Fruit fly (Drosophila melanogaster) whole organism, wandering third instar larva: ENCODE data around the gene CG31249.

ENCODE experiments used
- Abd-B ChIP-seq: fragments of >200 bp; optimal IDR thresholded peaks from 2 replicates; lab custom pipeline; 2017; ENCODE audit warnings: missing biosample characterization, missing genetic modification characterization
- CG9705 ChIP-seq: fragments of 200-800 bp; sonication (Bioruptor generic); optimal IDR thresholded peaks from 2 replicates; lab custom pipeline; 2018; ENCODE audit warnings: missing biosample characterization, mild to moderate bottlenecking, missing genetic modification characterization
- CrebA ChIP-seq: fragments of 200-800 bp; sonication (Bioruptor generic); optimal IDR thresholded peaks from 2 replicates; lab custom pipeline; 2016; ENCODE audit warnings: missing biosample characterization, mild to moderate bottlenecking, missing genetic modification characterization, borderline replicate concordance
- Dfd ChIP-seq: fragments of >200 bp; optimal IDR thresholded peaks from 2 replicates; lab custom pipeline; 2017; ENCODE audit warnings: missing biosample characterization, missing genetic modification characterization
- Dif ChIP-seq: fragments of 200-275, 200-300 bp; sonication (Bioruptor generic); optimal IDR thresholded peaks from 2 replicates; lab custom pipeline; 2018; ENCODE audit warnings: missing biosample characterization, missing genetic modification characterization; ENCODE audit not compliant: partially characterized antibody
- GATAd ChIP-seq: sonication (Bioruptor generic); optimal IDR thresholded peaks from 2 replicates; lab custom pipeline; 2016; ENCODE audit warnings: missing biosample characterization, missing genetic modification characterization
- HLH106 ChIP-seq: fragments of 200-800 bp; optimal IDR thresholded peaks from 3 replicates; lab custom pipeline; 2019; ENCODE audit warnings: missing biosample characterization, mild to moderate bottlenecking, missing genetic modification characterization, moderate library complexity
- Hnf4 ChIP-seq: fragments of 200-800 bp; sonication (Bioruptor generic); optimal IDR thresholded peaks from 2 replicates; lab custom pipeline; 2016; ENCODE audit warnings: missing biosample characterization, mild to moderate bottlenecking, missing genetic modification characterization
- Hr78 ChIP-seq: fragments of >200 bp; optimal IDR thresholded peaks from 2 replicates; lab custom pipeline; 2017; ENCODE audit warnings: missing biosample characterization, missing genetic modification characterization
- Hr83 ChIP-seq: fragments of 200-300 bp; sonication (Bioruptor generic); optimal IDR thresholded peaks from 2 replicates; lab custom pipeline; 2016; ENCODE audit warnings: missing biosample characterization, mild to moderate bottlenecking, missing genetic modification characterization, moderate library complexity; ENCODE audit not compliant: poor library complexity, severe bottlenecking
- Jra ChIP-seq: sonication (Bioruptor generic); optimal IDR thresholded peaks from 2 replicates; lab custom pipeline; 2016; ENCODE audit warnings: missing biosample characterization, missing genetic modification characterization
- Mio ChIP-seq: sonication (Bioruptor generic); optimal IDR thresholded peaks from 2 replicates; lab custom pipeline; 2016; ENCODE audit warnings: missing biosample characterization, missing genetic modification characterization
- N ChIP-seq: fragments of >200 bp; optimal IDR thresholded peaks from 2 replicates; lab custom pipeline; 2018; ENCODE audit warnings: missing biosample characterization, missing external identifiers, missing genetic modification characterization
- OdsH ChIP-seq: fragments of 200-800 bp; sonication (Bioruptor generic); optimal IDR thresholded peaks from 2 replicates; lab custom pipeline; 2016; ENCODE audit warnings: missing biosample characterization, mild to moderate bottlenecking, missing genetic modification characterization
- Rel ChIP-seq, 2 experiments: fragments of 200-800 bp; sonication (Bioruptor generic) in 1 of 2; optimal IDR thresholded peaks; 2 replicates in 1 of 2; 3 replicates in 1 of 2; lab custom pipeline; 2016 to 2019; ENCODE audit warnings: mild to moderate bottlenecking in 2 of 2, missing biosample characterization in 2 of 2, missing genetic modification characterization in 2 of 2, moderate library complexity in 1 of 2
- Sp1 ChIP-seq: fragments of 200-800 bp; sonication (Bioruptor generic); optimal IDR thresholded peaks from 3 replicates; lab custom pipeline; 2019; ENCODE audit warnings: missing biosample characterization, mild to moderate bottlenecking, missing genetic modification characterization, moderate library complexity
- Vsx2 ChIP-seq: fragments of 200-300, 225-300 bp; sonication (Bioruptor generic); optimal IDR thresholded peaks from 2 replicates; lab custom pipeline; 2018; ENCODE audit warnings: missing biosample characterization, missing genetic modification characterization; ENCODE audit not compliant: partially characterized antibody
- br ChIP-seq: fragments of 200-800 bp; sonication (Bioruptor generic); optimal IDR thresholded peaks from 2 replicates; lab custom pipeline; 2016; ENCODE audit warnings: missing biosample characterization, missing genetic modification characterization
- brk ChIP-seq: fragments of 200-800 bp; sonication (Bioruptor generic); optimal IDR thresholded peaks from 2 replicates; lab custom pipeline; 2016; ENCODE audit warnings: missing biosample characterization, mild to moderate bottlenecking, missing genetic modification characterization
- dl ChIP-seq, 2 experiments: fragments of 175-275, 200-275 bp in 1 of 2; fragments of 200-275 bp in 1 of 2; sonication (Bioruptor generic); optimal IDR thresholded peaks; lab custom pipeline; 2018; ENCODE audit warnings: mild to moderate bottlenecking in 2 of 2, missing biosample characterization in 2 of 2, missing genetic modification characterization in 2 of 2, moderate library complexity in 2 of 2; ENCODE audit not compliant: partially characterized antibody in 2 of 2, insufficient read depth in 1 of 2
- ey ChIP-seq: fragments of 200-800 bp; sonication (Bioruptor generic); optimal IDR thresholded peaks from 2 replicates; lab custom pipeline; 2016; ENCODE audit warnings: missing biosample characterization, missing genetic modification characterization
- foxo ChIP-seq, 2 experiments: fragments of 200-800 bp; sonication (Bioruptor generic); optimal IDR thresholded peaks; 2 replicates in 1 of 2; 3 replicates in 1 of 2; lab custom pipeline; 2016 to 2017; ENCODE audit warnings: missing biosample characterization in 2 of 2, missing genetic modification characterization in 2 of 2
- fru ChIP-seq: fragments of 200-800 bp; sonication (Bioruptor generic); optimal IDR thresholded peaks from 3 replicates; lab custom pipeline; 2016; ENCODE audit warnings: missing biosample characterization, mild to moderate bottlenecking, missing genetic modification characterization
- h ChIP-seq: fragments of 200-800 bp; sonication (Bioruptor generic); optimal IDR thresholded peaks from 3 replicates; lab custom pipeline; 2016; ENCODE audit warnings: missing biosample characterization, mild to moderate bottlenecking, missing genetic modification characterization
- jim ChIP-seq: fragments of 175-275, 200-325 bp; sonication (Bioruptor generic); optimal IDR thresholded peaks from 2 replicates; lab custom pipeline; 2016; ENCODE audit warnings: missing biosample characterization, mild to moderate bottlenecking, missing genetic modification characterization
- lola ChIP-seq: fragments of >200 bp; optimal IDR thresholded peaks from 2 replicates; lab custom pipeline; 2017; ENCODE audit warnings: missing biosample characterization, missing genetic modification characterization
- pan ChIP-seq: fragments of >200 bp; optimal IDR thresholded peaks from 2 replicates; lab custom pipeline; 2017
- psq ChIP-seq: fragments of 200-800 bp; sonication (Bioruptor generic); optimal IDR thresholded peaks from 3 replicates; lab custom pipeline; 2017; ENCODE audit warnings: missing biosample characterization, mild to moderate bottlenecking, missing genetic modification characterization, moderate library complexity
- sv ChIP-seq: fragments of 200-800 bp; sonication (Bioruptor generic); optimal IDR thresholded peaks from 3 replicates; lab custom pipeline; 2016; ENCODE audit warnings: missing biosample characterization, missing genetic modification characterization
- tai ChIP-seq: sonication (Bioruptor generic); optimal IDR thresholded peaks from 2 replicates; lab custom pipeline; 2016; ENCODE audit warnings: missing biosample characterization, missing genetic modification characterization
- usp ChIP-seq: fragments of >200 bp; optimal IDR thresholded peaks from 2 replicates; lab custom pipeline; 2017; ENCODE audit warnings: missing biosample characterization, missing genetic modification characterization
- woc ChIP-seq: sonication (Bioruptor generic); optimal IDR thresholded peaks from 2 replicates; lab custom pipeline; 2016; ENCODE audit warnings: missing biosample characterization, mild to moderate bottlenecking, missing genetic modification characterization

The CG31249 gene

DNA sequence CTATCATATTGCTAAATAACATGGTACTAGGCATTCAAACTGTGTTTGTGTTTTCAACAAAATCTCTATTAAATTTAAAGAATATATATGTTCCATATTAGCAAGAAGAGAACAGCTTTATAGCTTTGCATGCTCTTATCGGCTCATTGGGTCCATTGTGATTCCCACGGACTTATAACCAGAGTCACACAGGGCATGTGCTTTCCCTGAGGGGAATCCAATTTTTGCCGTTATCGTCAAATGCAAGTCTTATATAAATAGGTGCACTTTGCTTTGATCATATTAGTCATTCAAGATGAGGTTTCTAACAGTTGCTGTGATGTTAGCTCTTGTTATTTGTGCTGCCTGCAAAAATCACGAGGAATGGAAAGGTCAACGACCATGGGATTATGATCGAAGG lies 19.6 kb downstream of the CG31249 start, which contains the start of gene CG45045:
CG45045 (plus strand) TSS at position 294 of the 400 bp plus-strand sequence.
- TF ChIP-seq Hr83 (GFP tag; lab: Kevin White, UChicago) (no peak), Vsx2 (GFP tag; lab: Kevin White, UChicago) (no peak), OdsH (GFP tag; lab: Kevin White, UChicago) (no peak), Rel (GFP tag; optimal IDR thresholded peaks at IDR 0.05; lab: Kevin White, UChicago) (no peak), Rel (tag; optimal IDR thresholded peaks at IDR 0.05; lab: Kevin White, UChicago) (peak; percentile 100), brk (no peak), Abd-B (GFP tag; lab: Kevin White, UChicago) (no peak), sv (GFP tag; lab: Kevin White, UChicago) (no peak), Hnf4 (peak; percentile 11), CrebA (GFP tag; lab: Kevin White, UChicago) (no peak), Mio (GFP tag; lab: Kevin White, UChicago) (no peak), br (GFP tag; lab: Kevin White, UChicago) (no peak)

DNA sequence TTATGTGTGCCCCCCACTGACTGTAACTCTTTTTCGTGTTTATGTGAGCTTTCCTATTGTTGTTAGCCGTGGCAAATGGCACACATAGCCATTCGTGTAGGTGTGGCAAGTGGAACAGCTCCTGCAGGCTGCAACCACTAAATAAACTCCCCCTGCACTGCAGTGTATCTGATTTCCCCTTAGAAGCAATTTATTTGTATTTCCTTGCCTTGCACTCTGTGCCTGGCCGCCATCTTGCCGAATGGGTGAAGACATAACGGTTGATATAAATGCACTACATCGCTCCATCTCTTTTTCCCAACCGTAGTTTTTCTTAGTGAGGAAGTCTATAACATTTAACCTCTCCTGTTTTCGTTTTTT lies 20.1 kb downstream of the CG31249 start:
- no peak for TF ChIP-seq h
- TF ChIP-seq Dfd = no peak
- TF ChIP-seq usp (GFP tag; lab: Kevin White, UChicago) = no peak
- TF ChIP-seq br (GFP tag; lab: Kevin White, UChicago) = no peak
- TF ChIP-seq HLH106 (tag; lab: Kevin White, UChicago) = no peak
- TF ChIP-seq brk = no peak
- TF ChIP-seq jim (GFP tag; lab: Kevin White, UChicago) = no peak
- no peak for TF ChIP-seq ey (GFP tag; lab: Kevin White, UChicago)
- TF ChIP-seq Mio (GFP tag; lab: Kevin White, UChicago) = no peak
- TF ChIP-seq CrebA (GFP tag; lab: Kevin White, UChicago) = no peak
- no peak for TF ChIP-seq GATAd (GFP tag; lab: Kevin White, UChicago)
- no peak for TF ChIP-seq Jra
- no peak for TF ChIP-seq dl (GFP tag; optimal IDR thresholded peaks at IDR 0.05; lab: Kevin White, UChicago; ENCODE audit: insufficient read depth in 1 of 2, partially characterized antibody in 2 of 2)
- TF ChIP-seq Hnf4 = no peak
- TF ChIP-seq fru (GFP tag; lab: Kevin White, UChicago) = no peak
- TF ChIP-seq Abd-B (GFP tag; lab: Kevin White, UChicago) = no peak
- TF ChIP-seq Dif (GFP tag; lab: Kevin White, UChicago) = no peak
- TF ChIP-seq Hr83 (GFP tag; lab: Kevin White, UChicago) = no peak
- TF ChIP-seq, all 38 proteins: peak for 0

DNA sequence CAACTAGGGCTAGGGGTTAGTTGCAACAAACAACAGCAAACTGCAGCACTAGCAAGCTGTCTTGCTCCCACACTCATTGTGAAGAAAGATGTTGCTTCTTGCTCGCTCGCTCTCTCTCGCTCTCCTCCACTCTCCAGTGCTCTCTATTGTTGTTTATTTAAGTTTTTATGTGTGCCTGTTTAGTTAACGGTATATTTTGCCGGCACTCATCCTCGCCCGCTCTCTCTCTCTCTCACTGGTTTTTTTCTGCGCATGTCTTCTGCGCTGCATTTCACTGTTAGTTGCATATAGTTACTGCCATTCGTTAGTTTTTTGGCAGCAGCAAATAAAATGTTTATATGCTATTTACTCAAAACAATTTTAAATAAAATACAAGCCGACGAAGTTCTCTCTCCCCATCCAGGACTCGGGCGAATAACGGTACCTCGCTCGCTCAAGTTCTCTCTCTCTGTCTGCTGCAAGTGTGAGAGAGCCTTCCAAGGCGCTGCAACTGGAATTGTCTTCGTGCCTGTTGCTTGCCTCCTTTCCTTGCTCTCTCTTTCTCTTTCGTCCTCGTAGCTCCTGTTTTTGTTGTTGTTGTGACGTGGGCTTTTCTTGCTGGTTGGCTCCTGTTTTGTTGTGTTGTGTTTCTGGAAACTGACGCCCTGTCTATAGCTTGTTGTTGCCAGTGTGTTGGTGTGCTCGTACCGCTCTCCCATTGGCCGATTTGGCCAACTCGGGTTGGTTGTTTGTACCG lies 20.6 kb downstream of the CG31249 start:
- TF ChIP-seq Hr83 (GFP tag; lab: Kevin White, UChicago) (no peak), brk (no peak), dl (GFP tag; optimal IDR thresholded peaks at IDR 0.05; lab: Kevin White, UChicago; ENCODE audit: insufficient read depth in 1 of 2, partially characterized antibody in 2 of 2) (peak in 1 of 2 experiments; percentile 14), CG9705 (GFP tag; lab: Kevin White, UChicago) (no peak), N (GFP tag; lab: Kevin White, UChicago) (no peak)

DNA sequence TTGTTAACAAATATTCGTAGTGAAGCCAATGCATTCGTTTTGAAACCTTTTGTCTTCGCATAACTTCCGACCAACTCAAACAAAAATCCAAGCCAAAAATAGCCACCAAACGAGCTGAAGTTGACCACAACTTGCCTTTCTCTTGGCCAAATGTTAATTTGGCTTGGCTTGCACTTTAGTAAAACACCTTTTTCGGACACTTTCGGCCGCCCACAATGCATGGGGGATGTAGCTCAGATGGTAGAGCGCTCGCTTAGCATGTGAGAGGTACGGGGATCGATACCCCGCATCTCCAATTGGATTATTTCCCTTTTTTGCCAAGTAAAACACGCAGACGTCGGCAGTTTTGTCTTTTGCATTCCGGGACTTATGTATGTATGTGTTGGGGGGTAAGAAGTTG lies 29.9 kb downstream of the CG31249 start:
- TF ChIP-seq Sp1 (no peak), woc (GFP tag; lab: Kevin White, UChicago) (no peak), Hr83 (GFP tag; lab: Kevin White, UChicago) (no peak), h (no peak), GATAd (GFP tag; lab: Kevin White, UChicago) (no peak), Hr78 (GFP tag; lab: Kevin White, UChicago) (no peak), psq (GFP tag; lab: Kevin White, UChicago) (no peak), lola (no peak), tai (no peak), Vsx2 (GFP tag; lab: Kevin White, UChicago) (no peak), sv (GFP tag; lab: Kevin White, UChicago) (no peak), dl (GFP tag; optimal IDR thresholded peaks at IDR 0.05; lab: Kevin White, UChicago; ENCODE audit: insufficient read depth in 1 of 2, partially characterized antibody in 2 of 2) (no peak), fru (GFP tag; lab: Kevin White, UChicago) (no peak), pan (no peak), foxo (GFP tag; optimal IDR thresholded peaks at IDR 0.05; lab: Kevin White, UChicago) (no peak), OdsH (GFP tag; lab: Kevin White, UChicago) (no peak), CrebA (GFP tag; lab: Kevin White, UChicago) (no peak), Mio (GFP tag; lab: Kevin White, UChicago) (no peak), Hnf4 (no peak)
- TF ChIP-seq, all 38 proteins: peak for 0
